Worm (Caenorhabditis elegans): ENCODE results near the gene K04A8.19.

The K04A8.19 gene

DNA sequence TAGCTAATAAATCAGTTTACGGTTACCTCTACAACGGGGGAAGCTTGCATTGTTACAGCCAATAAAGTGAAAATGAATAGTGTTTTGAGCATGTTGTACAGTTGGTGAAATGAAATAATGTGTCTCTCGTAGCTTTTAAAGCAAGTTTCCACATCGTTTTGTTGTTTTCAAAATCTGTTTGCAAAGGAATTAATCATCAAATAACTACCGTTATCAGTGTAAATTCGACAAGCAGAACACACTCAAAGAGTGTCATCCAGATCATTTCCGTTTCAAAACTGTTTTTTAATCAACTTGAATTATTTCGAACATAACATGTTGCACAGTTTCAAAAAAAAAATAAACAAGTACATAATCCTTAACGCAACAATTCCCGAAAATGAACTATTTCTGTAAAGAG, 2.8 kb upstream of the K04A8.19 start, which contains the start of gene spp-27:
Gene spp-27 (minus strand): TSS at position 101 of the 400 bp plus-strand sequence.
- no peak for TF ChIP-seq snpc-4 (tag; optimal IDR thresholded peaks at IDR 0.05)
- TF ChIP-seq nhr-23 (tag; optimal IDR thresholded peaks at IDR 0.05), result no peak
- no peak for TF ChIP-seq lin-39 (tag; optimal IDR thresholded peaks at IDR 0.05)
- no peak for TF ChIP-seq sma-9 (GFP tag; optimal IDR thresholded peaks at IDR 0.05)
- TF ChIP-seq sma-9 (tag; optimal IDR thresholded peaks at IDR 0.05), result no peak
- TF ChIP-seq crh-2 (tag; optimal IDR thresholded peaks at IDR 0.05), result no peak
- TF ChIP-seq ztf-4 (tag; optimal IDR thresholded peaks at IDR 0.05), result no peak
- no peak for TF ChIP-seq fos-1 (tag; optimal IDR thresholded peaks at IDR 0.05)
- no peak for TF ChIP-seq elt-1 (tag; optimal IDR thresholded peaks at IDR 0.05)

ce11 chrV:6551707-6552390, 2.4 kb downstream of the K04A8.19 start, which contains the start of gene twk-10:
TSS of gene twk-10 (plus strand) at chrV:6552340.
- TF ChIP-seq fos-1 (tag; optimal IDR thresholded peaks at IDR 0.05) (peak; percentile 59), mdl-1 (tag; optimal IDR thresholded peaks at IDR 0.05) (no peak), sma-9 (GFP tag; optimal IDR thresholded peaks at IDR 0.05) (peak; percentile 43), sma-9 (tag; optimal IDR thresholded peaks at IDR 0.05) (no peak), R02D3.7 (tag; optimal IDR thresholded peaks at IDR 0.05) (no peak), elt-1 (tag; optimal IDR thresholded peaks at IDR 0.05) (no peak), skn-1 (tag; optimal IDR thresholded peaks at IDR 0.05) (no peak), lsy-2 (tag; optimal IDR thresholded peaks at IDR 0.05) (no peak), zag-1 (tag; optimal IDR thresholded peaks at IDR 0.05) (no peak), dmd-4 (tag; optimal IDR thresholded peaks at IDR 0.05) (no peak), elt-3 (tag; optimal IDR thresholded peaks at IDR 0.05) (no peak), C34F6.9 (tag; optimal IDR thresholded peaks at IDR 0.05) (peak; percentile 18), nhr-129 (tag; optimal IDR thresholded peaks at IDR 0.05) (peak; percentile 54), sma-3 (GFP tag; optimal IDR thresholded peaks at IDR 0.05) (peak; percentile 19), blmp-1 (tag; optimal IDR thresholded peaks at IDR 0.05; ENCODE audit: insufficient read depth) (no peak), snpc-4 (tag; optimal IDR thresholded peaks at IDR 0.05) (no peak), mbf-1 (tag; optimal IDR thresholded peaks at IDR 0.05) (no peak), ztf-11 (tag; optimal IDR thresholded peaks at IDR 0.05) (no peak), mab-5 (tag; optimal IDR thresholded peaks at IDR 0.05) (no peak), ZK546.5 (tag; optimal IDR thresholded peaks at IDR 0.05) (no peak)

ce11 chrV:6549871-6550270, 4.3 kb downstream of the K04A8.19 start, which contains the start of gene lipl-4:
TSS of gene lipl-4 (plus strand) at chrV:6550171.
- TF ChIP-seq unc-39 (tag; optimal IDR thresholded peaks at IDR 0.05) (no peak), unc-62 (GFP tag; optimal IDR thresholded peaks at IDR 0.05) (no peak), ztf-1 (GFP tag; conservative IDR thresholded peaks at IDR 0.05) (no peak), ztf-11 (tag; optimal IDR thresholded peaks at IDR 0.05) (no peak), fos-1 (tag; optimal IDR thresholded peaks at IDR 0.05) (no peak), sma-3 (GFP tag; optimal IDR thresholded peaks at IDR 0.05) (no peak), nhr-11 (tag; optimal IDR thresholded peaks at IDR 0.05) (no peak), ztf-4 (tag; optimal IDR thresholded peaks at IDR 0.05) (no peak), F13H6.1 (tag; optimal IDR thresholded peaks at IDR 0.05) (no peak), lin-39 (tag; optimal IDR thresholded peaks at IDR 0.05) (no peak), blmp-1 (tag; optimal IDR thresholded peaks at IDR 0.05; ENCODE audit: insufficient read depth) (no peak), unc-55 (GFP tag; optimal IDR thresholded peaks at IDR 0.05) (no peak), snpc-4 (tag; optimal IDR thresholded peaks at IDR 0.05) (no peak), egl-27 (tag; optimal IDR thresholded peaks at IDR 0.05) (no peak), nhr-10 (tag; optimal IDR thresholded peaks at IDR 0.05) (no peak), sem-4 (tag; optimal IDR thresholded peaks at IDR 0.05) (no peak), ceh-82 (tag; optimal IDR thresholded peaks at IDR 0.05) (no peak), mab-5 (tag; optimal IDR thresholded peaks at IDR 0.05) (no peak)

DNA sequence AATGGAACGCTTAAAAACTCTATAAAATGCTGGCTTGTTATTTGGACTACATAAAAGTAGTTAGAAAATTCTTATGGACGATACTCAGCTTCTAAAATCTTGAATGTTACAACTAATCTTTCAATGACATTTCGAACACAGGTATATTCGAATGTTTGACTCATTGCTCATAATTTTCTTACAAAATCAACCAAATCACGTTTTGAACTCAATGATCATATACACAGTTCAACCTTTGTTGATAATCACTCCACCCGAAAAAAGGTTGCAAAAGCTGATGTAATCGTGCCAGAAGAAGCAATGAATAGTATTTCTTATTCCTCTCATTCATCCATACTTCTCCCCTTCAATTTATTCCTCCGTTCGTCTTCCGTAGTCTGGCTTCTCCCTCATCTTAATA, 5.1 kb downstream of the K04A8.19 start, which contains the start of gene K04A8.20:
Gene K04A8.20 (plus strand): TSS at position 301 of the 400 bp plus-strand sequence.
- no peak for TF ChIP-seq unc-62 (GFP tag; optimal IDR thresholded peaks at IDR 0.05)
- no peak for TF ChIP-seq lsy-2 (tag; optimal IDR thresholded peaks at IDR 0.05)
- TF ChIP-seq ztf-1 (GFP tag; conservative IDR thresholded peaks at IDR 0.05), result no peak
- TF ChIP-seq peb-1 (tag; optimal IDR thresholded peaks at IDR 0.05), result no peak
- TF ChIP-seq F13H6.1 (tag; optimal IDR thresholded peaks at IDR 0.05), result no peak
- no peak for TF ChIP-seq alr-1 (tag; optimal IDR thresholded peaks at IDR 0.05)

Data from whole organism, L2 larva.